Worm (Caenorhabditis elegans): ENCODE results near the gene F38A5.6.

DNA sequence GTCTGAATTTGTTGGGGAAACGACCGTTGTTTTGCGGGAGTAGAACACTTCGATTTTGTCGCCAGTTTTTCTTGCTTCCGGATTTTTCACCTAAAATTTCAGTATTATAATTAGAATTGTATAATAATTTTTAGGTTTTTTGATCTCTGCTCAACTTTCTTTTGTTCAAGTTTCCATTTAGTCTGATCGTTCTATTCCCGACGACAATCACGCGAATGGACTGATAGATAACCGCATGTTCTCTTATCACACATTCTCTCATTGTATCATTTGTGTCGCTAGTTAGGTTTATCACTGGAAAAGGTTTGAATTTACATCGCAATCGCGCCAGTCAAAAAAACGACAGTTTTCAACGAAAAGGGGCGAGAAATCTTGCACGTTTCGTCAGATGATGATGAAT lies 42.3 kb downstream of the F38A5.6 start:
- TF ChIP-seq him-1 (tag; optimal IDR thresholded peaks at IDR 0.05) = no peak
- TF ChIP-seq dao-5 (tag; optimal IDR thresholded peaks at IDR 0.05) = no peak
- no peak for TF ChIP-seq W03F9.2 (tag; optimal IDR thresholded peaks at IDR 0.05)
